Fruit fly (Drosophila melanogaster) whole organism, embryonic: ENCODE measurements around the gene tral.
A peak's percentile ranks its signal among the peaks of the same experiment; 100 is the strongest.

Experiments used
- Abd-B ChIP-seq: fragments of 200-800 bp; sonication (Bioruptor generic); optimal IDR thresholded peaks from 2 replicates; lab custom pipeline; 2018; ENCODE audit warnings: missing biosample characterization, mild to moderate bottlenecking, missing genetic modification characterization, moderate library complexity
- B-H1 ChIP-seq: fragments of 200-800 bp; sonication (Bioruptor generic); IDR thresholded peaks from 3 replicates; pipeline ENCODE4 v1.3.6; 2022; ENCODE audit warnings: missing biosample characterization, missing genetic modification characterization
- B-H2 ChIP-seq: fragments of 200-800 bp; sonication (Bioruptor generic); optimal IDR thresholded peaks from 2 replicates; lab custom pipeline; 2018; ENCODE audit warnings: missing biosample characterization, mild to moderate bottlenecking, missing genetic modification characterization
- CG12219 ChIP-seq: fragments of 200-800 bp; sonication (Bioruptor generic); optimal IDR thresholded peaks from 3 replicates; lab custom pipeline; 2018; ENCODE audit warnings: missing biosample characterization, mild to moderate bottlenecking, missing genetic modification characterization
- CG13296 ChIP-seq: fragments of 200-800 bp; sonication (Bioruptor generic); optimal IDR thresholded peaks from 3 replicates; lab custom pipeline; 2018; ENCODE audit warnings: missing biosample characterization, mild to moderate bottlenecking, missing genetic modification characterization
- CG13424 ChIP-seq: fragments of 200-800 bp; sonication (Bioruptor generic); optimal IDR thresholded peaks from 2 replicates; lab custom pipeline; 2019; ENCODE audit warnings: missing biosample characterization, mild to moderate bottlenecking, missing genetic modification characterization, moderate library complexity
- CG13624 ChIP-seq: fragments of 200-800 bp; sonication (Bioruptor generic); optimal IDR thresholded peaks from 2 replicates; lab custom pipeline; 2016; ENCODE audit warnings: missing biosample characterization, missing genetic modification characterization
- CG15696 ChIP-seq: fragments of 200-800 bp; sonication (Bioruptor generic); optimal IDR thresholded peaks from 2 replicates; lab custom pipeline; 2019; ENCODE audit warnings: missing biosample characterization, mild to moderate bottlenecking, missing genetic modification characterization, moderate library complexity
- CG18262 ChIP-seq: fragments of 200-800 bp; optimal IDR thresholded peaks from 3 replicates; lab custom pipeline; 2019; ENCODE audit warnings: missing biosample characterization, mild to moderate bottlenecking, missing genetic modification characterization, moderate library complexity
- CG18619 ChIP-seq: fragments of 200-800 bp; sonication (Bioruptor generic); optimal IDR thresholded peaks from 3 replicates; lab custom pipeline; 2017; ENCODE audit warnings: missing biosample characterization, mild to moderate bottlenecking, missing genetic modification characterization
- CG34376 ChIP-seq: fragments of 200-800 bp; sonication (Bioruptor generic); optimal IDR thresholded peaks from 2 replicates; lab custom pipeline; 2018; ENCODE audit warnings: missing biosample characterization, mild to moderate bottlenecking, missing genetic modification characterization
- CG42726 ChIP-seq: fragments of 200-800 bp; sonication (Bioruptor generic); IDR thresholded peaks from 2 replicates; pipeline ENCODE4 v1.3.6; 2022; ENCODE audit warnings: missing biosample characterization, missing genetic modification characterization; ENCODE audit not compliant: partially characterized antibody
- CG4820 ChIP-seq: fragments of 200-800 bp; sonication (Bioruptor generic); optimal IDR thresholded peaks from 3 replicates; lab custom pipeline; 2016; ENCODE audit warnings: missing biosample characterization, missing genetic modification characterization
- CG6272 ChIP-seq: fragments of 200-800 bp; sonication (Bioruptor generic); IDR thresholded peaks from 2 replicates; pipeline ENCODE4 v1.3.6; 2022; ENCODE audit warnings: missing biosample characterization, missing genetic modification characterization
- CG6689 ChIP-seq: fragments of 200-800 bp; sonication (Bioruptor generic); IDR thresholded peaks from 2 replicates; pipeline ENCODE4 v1.3.6; 2022; ENCODE audit warnings: missing biosample characterization, missing genetic modification characterization
- CG6854 ChIP-seq: fragments of 200-800 bp; sonication (Bioruptor generic); optimal IDR thresholded peaks from 3 replicates; lab custom pipeline; 2017; ENCODE audit warnings: missing biosample characterization, mild to moderate bottlenecking, missing genetic modification characterization
- CG8290 ChIP-seq, 3 experiments: fragments of 200-800 bp; sonication (Bioruptor generic); optimal IDR thresholded peaks; 2 replicates each; lab custom pipeline; 2016 to 2019; ENCODE audit warnings: missing biosample characterization in 3 of 3, missing genetic modification characterization in 3 of 3, mild to moderate bottlenecking in 2 of 3, moderate library complexity in 1 of 3
- CG8388 ChIP-seq: fragments of 200-800 bp; sonication (Bioruptor generic); optimal IDR thresholded peaks from 2 replicates; lab custom pipeline; 2019; ENCODE audit warnings: missing biosample characterization, mild to moderate bottlenecking, missing genetic modification characterization, moderate library complexity
- CG9215 ChIP-seq: fragments of 200-800 bp; sonication (Bioruptor generic); IDR thresholded peaks from 2 replicates; pipeline ENCODE4 v1.3.6; 2022; ENCODE audit warnings: missing biosample characterization, missing genetic modification characterization
- CG9437 ChIP-seq: fragments of 200-800 bp; sonication (Bioruptor generic); optimal IDR thresholded peaks from 2 replicates; lab custom pipeline; 2018; ENCODE audit warnings: missing biosample characterization, mild to moderate bottlenecking, missing genetic modification characterization
- Dref ChIP-seq: fragments of 200-800 bp; sonication (Bioruptor generic); IDR thresholded peaks from 2 replicates; pipeline ENCODE4 v1.3.6; 2022; ENCODE audit warnings: missing biosample characterization, missing genetic modification characterization
- ERR ChIP-seq: fragments of 200-800 bp; sonication (Bioruptor generic); optimal IDR thresholded peaks from 2 replicates; lab custom pipeline; 2016; ENCODE audit warnings: missing biosample characterization, missing genetic modification characterization
- GATAe ChIP-seq: fragments of 200-800 bp; sonication (Bioruptor generic); conservative IDR thresholded peaks from 2 replicates; pipeline ENCODE4 v1.3.6; 2022; ENCODE audit warnings: missing biosample characterization, missing genetic modification characterization
- Gsc ChIP-seq: fragments of 200-800 bp; sonication (Bioruptor generic); IDR thresholded peaks from 2 replicates; pipeline ENCODE4 v1.3.6; 2022; ENCODE audit warnings: missing biosample characterization, missing genetic modification characterization
- HLH54F ChIP-seq: fragments of 200-800 bp; sonication (Bioruptor generic); optimal IDR thresholded peaks from 3 replicates; lab custom pipeline; 2016; ENCODE audit warnings: missing biosample characterization, missing genetic modification characterization
- Lpt ChIP-seq: fragments of >200 bp; optimal IDR thresholded peaks from 2 replicates; lab custom pipeline; 2018; ENCODE audit warnings: missing biosample characterization, missing genetic modification characterization
- Max ChIP-seq: fragments of 200-800 bp; sonication (Bioruptor generic); optimal IDR thresholded peaks from 2 replicates; lab custom pipeline; 2016; ENCODE audit warnings: missing biosample characterization, mild to moderate bottlenecking, missing genetic modification characterization
- Oaz ChIP-seq: fragments of 200-800 bp; sonication (Bioruptor generic); IDR thresholded peaks from 2 replicates; pipeline ENCODE4 v1.3.6; 2022; ENCODE audit warnings: missing biosample characterization, missing genetic modification characterization
- Scr ChIP-seq: fragments of 200-800 bp; sonication (Bioruptor generic); IDR thresholded peaks from 2 replicates; pipeline ENCODE4 v1.3.6; 2022; ENCODE audit warnings: missing biosample characterization, missing genetic modification characterization; ENCODE audit not compliant: partially characterized antibody
- ato ChIP-seq: fragments of 200-800 bp; sonication (Bioruptor generic); IDR thresholded peaks from 2 replicates; pipeline ENCODE4 v1.3.6; 2022; ENCODE audit warnings: missing biosample characterization, missing genetic modification characterization; ENCODE audit not compliant: partially characterized antibody
- caup ChIP-seq: fragments of 200-800 bp; sonication (Bioruptor generic); optimal IDR thresholded peaks from 3 replicates; lab custom pipeline; 2017; ENCODE audit warnings: missing biosample characterization, mild to moderate bottlenecking, missing genetic modification characterization, moderate library complexity; ENCODE audit not compliant: severe bottlenecking
- chm ChIP-seq: fragments of 200-800 bp; sonication (Bioruptor generic); IDR thresholded peaks from 2 replicates; pipeline ENCODE4 v1.3.6; 2022; ENCODE audit warnings: missing biosample characterization, missing genetic modification characterization
- dpn ChIP-seq, 2 experiments: fragments of 200-800 bp; sonication (Bioruptor generic); optimal IDR thresholded peaks; 3 replicates each; lab custom pipeline; 2016; ENCODE audit warnings: missing biosample characterization in 2 of 2, missing genetic modification characterization in 2 of 2
- eyg ChIP-seq: fragments of 200-800 bp; sonication (Bioruptor generic); optimal IDR thresholded peaks from 3 replicates; lab custom pipeline; 2016; ENCODE audit warnings: missing biosample characterization, missing genetic modification characterization
- grau ChIP-seq: fragments of 200-800 bp; optimal IDR thresholded peaks from 3 replicates; lab custom pipeline; 2019; ENCODE audit warnings: missing biosample characterization, mild to moderate bottlenecking, missing genetic modification characterization, moderate library complexity
- insv ChIP-seq, 2 experiments: fragments of 200-800 bp; sonication (Bioruptor generic); optimal IDR thresholded peaks; 3 replicates each; lab custom pipeline; 2016 to 2018; ENCODE audit warnings: missing biosample characterization in 2 of 2, missing genetic modification characterization in 2 of 2
- klu ChIP-seq: fragments of 200-800 bp; sonication (Bioruptor generic); IDR thresholded peaks from 2 replicates; pipeline ENCODE4 v1.3.6; 2022; ENCODE audit warnings: missing biosample characterization, missing genetic modification characterization
- kni ChIP-seq: fragments of 200-800 bp; sonication (Bioruptor generic); optimal IDR thresholded peaks from 3 replicates; lab custom pipeline; 2017; ENCODE audit warnings: mild to moderate bottlenecking, missing biosample characterization, missing genetic modification reagents, missing genetic modification characterization
- nerfin-1 ChIP-seq: fragments of 200-800 bp; sonication (Bioruptor generic); optimal IDR thresholded peaks from 3 replicates; lab custom pipeline; 2019; ENCODE audit warnings: missing biosample characterization, mild to moderate bottlenecking, missing genetic modification characterization, moderate library complexity
- odd ChIP-seq: fragments of 200-800 bp; sonication (Bioruptor generic); optimal IDR thresholded peaks from 2 replicates; lab custom pipeline; 2017; ENCODE audit warnings: missing biosample characterization, mild to moderate bottlenecking, missing genetic modification characterization
- rib ChIP-seq: fragments of 200-800 bp; sonication (Bioruptor generic); IDR thresholded peaks from 2 replicates; pipeline ENCODE4 v1.3.6; 2022; ENCODE audit warnings: missing biosample characterization, missing genetic modification characterization
- scrt ChIP-seq: fragments of 200-800 bp; sonication (Bioruptor generic); optimal IDR thresholded peaks from 2 replicates; lab custom pipeline; 2018; ENCODE audit warnings: missing biosample characterization, mild to moderate bottlenecking, missing genetic modification characterization, moderate library complexity
- sd ChIP-seq: fragments of 200-800 bp; sonication (Bioruptor generic); optimal IDR thresholded peaks from 3 replicates; lab custom pipeline; 2018; ENCODE audit warnings: missing biosample characterization, mild to moderate bottlenecking, missing genetic modification characterization, moderate library complexity
- sens-2 ChIP-seq: fragments of 200-800 bp; sonication (Bioruptor generic); IDR thresholded peaks from 2 replicates; pipeline ENCODE4 v1.3.6; 2022; ENCODE audit warnings: missing biosample characterization, missing genetic modification characterization
- seq ChIP-seq: fragments of 200-800 bp; sonication (Bioruptor generic); IDR thresholded peaks from 2 replicates; pipeline ENCODE4 v1.3.6; 2022; ENCODE audit warnings: missing biosample characterization, missing genetic modification characterization
- slou ChIP-seq: fragments of 200-800 bp; sonication (Bioruptor generic); optimal IDR thresholded peaks from 3 replicates; lab custom pipeline; 2016; ENCODE audit warnings: missing biosample characterization, missing genetic modification characterization
- vvl ChIP-seq: fragments of 200-800 bp; sonication (Bioruptor generic); IDR thresholded peaks from 2 replicates; pipeline ENCODE4 v1.3.6; 2022; ENCODE audit warnings: missing biosample characterization, missing genetic modification characterization
- wor ChIP-seq: fragments of 200-800 bp; sonication (Bioruptor generic); IDR thresholded peaks from 2 replicates; pipeline ENCODE4 v1.3.6; 2022; ENCODE audit warnings: missing biosample characterization, missing genetic modification characterization
- zen ChIP-seq: fragments of 200-800 bp; sonication (Bioruptor generic); optimal IDR thresholded peaks from 3 replicates; lab custom pipeline; 2018; ENCODE audit warnings: missing biosample characterization, mild to moderate bottlenecking, missing genetic modification characterization, moderate library complexity

tral gene

DNA sequence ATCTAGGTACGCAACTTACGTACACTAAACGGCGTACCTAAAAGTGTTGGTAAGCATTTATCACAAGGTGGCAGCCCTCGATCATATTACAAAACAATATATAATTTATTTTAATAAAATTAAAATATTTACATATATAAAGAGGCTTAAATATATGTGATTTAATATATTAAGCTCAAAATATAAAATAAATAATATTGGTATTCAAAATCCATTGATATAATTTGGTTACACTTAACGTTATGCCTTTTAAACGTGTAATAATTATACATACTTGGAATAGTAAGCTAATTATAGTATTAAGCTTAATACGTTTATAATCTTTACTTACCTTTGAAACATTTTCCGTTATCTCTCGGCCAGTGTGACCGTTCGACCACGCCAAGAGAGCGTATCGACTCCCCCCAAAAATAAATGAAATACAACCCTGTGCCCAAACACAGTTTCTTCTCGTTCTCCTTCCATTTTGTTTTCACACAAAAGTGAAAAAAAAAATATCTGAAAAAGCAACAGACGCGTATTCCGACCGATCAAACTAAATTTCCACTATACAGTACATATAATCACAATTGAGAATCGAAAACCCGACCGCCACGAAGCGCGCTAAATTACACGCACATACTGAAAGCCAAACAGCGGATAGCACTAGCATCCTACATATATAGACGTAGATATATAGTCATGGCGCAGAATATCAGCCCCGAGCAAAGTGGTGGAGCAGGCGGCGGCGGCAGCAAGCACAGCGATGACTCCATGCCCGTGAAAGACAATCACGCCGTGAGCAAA lies 10.8 kb upstream of the tral start, which contains the start of the genes CG10646 and vih (continued):
- TF ChIP-seq zen (tag; lab: Kevin White, UChicago) = peak; percentile 43
- peak; percentile 36 for TF ChIP-seq odd
- TF ChIP-seq Scr (GFP tag; lab: Robert Waterston, UW) = 0 out of 2 replicates have a peak, but pooled peaks have one; percentile 26
- TF ChIP-seq CG9437 = peak; percentile 61
- TF ChIP-seq CG34376 (GFP tag; lab: Kevin White, UChicago) = peak; percentile 5
- TF ChIP-seq kni (GFP tag; lab: Kevin White, UChicago) = no peak
- no peak for TF ChIP-seq klu (GFP tag; lab: Robert Waterston, UW)
- no peak for TF ChIP-seq CG6272 (GFP tag; lab: Robert Waterston, UW)
- TF ChIP-seq Abd-B (GFP tag; lab: Kevin White, UChicago) = no peak
- TF ChIP-seq CG6689 (GFP tag; lab: Robert Waterston, UW) = peak; percentile 35; the same call in 1 of the 2 replicates
- TF ChIP-seq chm (GFP tag; lab: Robert Waterston, UW) = no peak
- TF ChIP-seq CG42726 (GFP tag; lab: Robert Waterston, UW) = no peak
- peak; percentile 10; the same call in 1 of the 2 replicates for TF ChIP-seq seq
- TF ChIP-seq GATAe = peak; percentile 55; the same call in 1 of the 2 replicates
- peak; percentile 21 for TF ChIP-seq nerfin-1 (tag; lab: Kevin White, UChicago)
- TF ChIP-seq grau (tag; lab: Kevin White, UChicago) = peak; percentile 59
- no peak for TF ChIP-seq Lpt (GFP tag; lab: Kevin White, UChicago)
- peak; percentile 61 for TF ChIP-seq CG13424 (tag; lab: Kevin White, UChicago)
- TF ChIP-seq CG13296 (GFP tag; lab: Kevin White, UChicago) = peak; percentile 60
- TF ChIP-seq Gsc (GFP tag; lab: Robert Waterston, UW) = no peak
- TF ChIP-seq CG13624 = no peak
- TF ChIP-seq ato (GFP tag; lab: Robert Waterston, UW) = no peak
- peak; percentile 43 for TF ChIP-seq CG8290 (GFP tag; optimal IDR thresholded peaks at IDR 0.05; lab: Kevin White, UChicago)
- no peak for TF ChIP-seq CG8290 (tag; optimal IDR thresholded peaks at IDR 0.05; lab: Kevin White, UChicago)
- TF ChIP-seq CG12219 (GFP tag; lab: Kevin White, UChicago) = no peak
- TF ChIP-seq CG18262 = peak; percentile 60
- no peak for TF ChIP-seq sens-2 (GFP tag; lab: Robert Waterston, UW)
- TF ChIP-seq dpn (GFP tag; optimal IDR thresholded peaks at IDR 0.05; lab: Kevin White, UChicago) = peak; percentile 31 to 43
- peak; percentile 42 for TF ChIP-seq CG4820 (GFP tag; lab: Kevin White, UChicago)
- TF ChIP-seq B-H2 (GFP tag; lab: Kevin White, UChicago) = peak; percentile 39
- peak; percentile 9 for TF ChIP-seq CG15696 (tag; lab: Kevin White, UChicago)
- no peak for TF ChIP-seq scrt (GFP tag; lab: Kevin White, UChicago)
- peak; percentile 60 for TF ChIP-seq Dref (GFP tag; lab: Robert Waterston, UW)
- TF ChIP-seq slou (GFP tag; lab: Kevin White, UChicago) = no peak
- TF ChIP-seq insv (GFP tag; optimal IDR thresholded peaks at IDR 0.05; lab: Kevin White, UChicago) = peak in 1 of 2 experiments; percentile 39
- peak; percentile 35 for TF ChIP-seq Max (GFP tag; lab: Kevin White, UChicago)
- peak; percentile 26 for TF ChIP-seq CG8388 (GFP tag; lab: Kevin White, UChicago)
- no peak for TF ChIP-seq wor (GFP tag; lab: Robert Waterston, UW)
- peak; percentile 47 for TF ChIP-seq caup (GFP tag; lab: Kevin White, UChicago)
- TF ChIP-seq CG18619 (GFP tag; lab: Kevin White, UChicago) = peak; percentile 21
- no peak for TF ChIP-seq CG9215 (GFP tag; lab: Robert Waterston, UW)
- no peak for TF ChIP-seq B-H1 (GFP tag; lab: Robert Waterston, UW)
- TF ChIP-seq CG6854 (GFP tag; lab: Kevin White, UChicago) = no peak
- no peak for TF ChIP-seq Oaz (GFP tag; lab: Robert Waterston, UW)
- TF ChIP-seq sd (tag; lab: Kevin White, UChicago) = no peak
- no peak for TF ChIP-seq rib
- TF ChIP-seq ERR (GFP tag; lab: Kevin White, UChicago) = no peak
- no peak for TF ChIP-seq eyg (GFP tag; lab: Kevin White, UChicago)
- peak; percentile 30 for TF ChIP-seq HLH54F (GFP tag; lab: Kevin White, UChicago)
- peak; percentile 9; the same call in 1 of the 2 replicates for TF ChIP-seq vvl (GFP tag; lab: Robert Waterston, UW)
